Worm (Caenorhabditis elegans) whole organism, L3 larva: ENCODE measurements around the gene C54F6.18.

Experiments
- R02D3.7 ChIP-seq: fragments of 150-350 bp; optimal IDR thresholded peaks from 2 replicates; lab custom pipeline; 2014; ENCODE audit warnings: missing biosample characterization, missing genetic modification characterization
- aly-2 ChIP-seq: fragments of 150-350 bp; optimal IDR thresholded peaks from 2 replicates; lab custom pipeline; 2014; ENCODE audit warnings: missing biosample characterization, missing genetic modification characterization
- ceh-28 ChIP-seq: fragments of 150-350 bp; optimal IDR thresholded peaks from 2 replicates; lab custom pipeline; 2014; ENCODE audit warnings: missing biosample characterization, missing genetic modification reagents, missing genetic modification characterization
- fkh-2 ChIP-seq: fragments of 150-350 bp; optimal IDR thresholded peaks from 2 replicates; lab custom pipeline; 2014; ENCODE audit warnings: missing biosample characterization, missing genetic modification reagents, missing genetic modification characterization
- nhr-11 ChIP-seq: fragments of 150-350 bp; optimal IDR thresholded peaks from 2 replicates; lab custom pipeline; 2014; ENCODE audit warnings: missing biosample characterization, missing genetic modification characterization
- nhr-23 ChIP-seq: fragments of 150-350 bp; optimal IDR thresholded peaks from 2 replicates; lab custom pipeline; 2014; ENCODE audit warnings: missing biosample characterization, missing genetic modification reagents, missing genetic modification characterization
- nhr-28 ChIP-seq: fragments of 150-350 bp; optimal IDR thresholded peaks from 2 replicates; lab custom pipeline; 2014; ENCODE audit warnings: missing biosample characterization, missing genetic modification characterization
- skn-1 ChIP-seq: fragments of 150-350 bp; optimal IDR thresholded peaks from 2 replicates; lab custom pipeline; 2014; ENCODE audit warnings: missing biosample characterization, missing genetic modification characterization
- unc-39 ChIP-seq: sonication (generic microtip); optimal IDR thresholded peaks from 4 replicates; lab custom pipeline; 2017; ENCODE audit warnings: missing biosample characterization, missing genetic modification characterization
- unc-62 ChIP-seq: fragments of 150-350 bp; sonication (generic microtip); optimal IDR thresholded peaks from 4 replicates; lab custom pipeline; 2014; ENCODE audit warnings: missing biosample characterization, missing genetic modification reagents, missing genetic modification characterization

ce11 chrV:7570290-7570689 lies 44.5 kb downstream of the C54F6.18 start, which contains the start of gene clec-212:
- no peak for TF ChIP-seq nhr-28
- no peak for TF ChIP-seq unc-39 (tag; lab: Kevin White, UChicago)
- no peak for TF ChIP-seq ceh-28 (tag; lab: Kevin White, UChicago)
- no peak for TF ChIP-seq R02D3.7 (tag; lab: Kevin White, UChicago)
- no peak for TF ChIP-seq aly-2 (tag; lab: Kevin White, UChicago)
- TF ChIP-seq unc-62: no peak
- TF ChIP-seq skn-1 (tag; lab: Kevin White, UChicago): no peak
- no peak for TF ChIP-seq nhr-11 (tag; lab: Kevin White, UChicago)
- no peak for TF ChIP-seq fkh-2
- TF ChIP-seq nhr-23 (tag; lab: Kevin White, UChicago): no peak
